Worm (Caenorhabditis elegans) whole organism, L2 larva: Measurements from ENCODE around the gene M117.4.

Experiments used
- lin-13 ChIP-seq: fragments of 150-350 bp; optimal IDR thresholded peaks from 2 replicates; lab custom pipeline; 2014; ENCODE audit warnings: missing biosample characterization, missing genetic modification reagents, missing genetic modification characterization
- lin-39 ChIP-seq: fragments of 150-350 bp; optimal IDR thresholded peaks from 2 replicates; lab custom pipeline; 2014; ENCODE audit warnings: missing biosample characterization, missing genetic modification reagents, missing genetic modification characterization
- lsy-2 ChIP-seq, 2 experiments: fragments of 150-350 bp in 1 of 2; sonication (generic microtip) in 1 of 2; optimal IDR thresholded peaks; 2 replicates each; lab custom pipeline; 2014 to 2017; ENCODE audit warnings: missing biosample characterization in 2 of 2, missing genetic modification characterization in 2 of 2
- nhr-10 ChIP-seq: sonication (generic microtip); optimal IDR thresholded peaks from 2 replicates; lab custom pipeline; 2017; ENCODE audit warnings: missing biosample characterization, missing genetic modification characterization
- nhr-11 ChIP-seq: fragments of 150-350 bp; optimal IDR thresholded peaks from 2 replicates; lab custom pipeline; 2014; ENCODE audit warnings: missing biosample characterization, missing genetic modification characterization
- sma-9 ChIP-seq, 2 experiments: fragments of 150-350 bp in 1 of 2; sonication (generic microtip) in 1 of 2; optimal IDR thresholded peaks; 2 replicates each; lab custom pipeline; 2014 to 2016; ENCODE audit warnings: missing genetic modification characterization in 2 of 2, mild to moderate bottlenecking in 1 of 2, missing biosample characterization in 1 of 2, missing compliant biosample characterization in 1 of 2, missing genetic modification reagents in 1 of 2, moderate library complexity in 1 of 2
- snpc-4 ChIP-seq: fragments of 150-350 bp; optimal IDR thresholded peaks from 2 replicates; lab custom pipeline; 2014; ENCODE audit warnings: missing biosample characterization, missing genetic modification characterization
- unc-62 ChIP-seq: fragments of 150-350 bp; optimal IDR thresholded peaks from 2 replicates; lab custom pipeline; 2014; ENCODE audit warnings: missing biosample characterization, missing genetic modification reagents, missing genetic modification characterization

DNA sequence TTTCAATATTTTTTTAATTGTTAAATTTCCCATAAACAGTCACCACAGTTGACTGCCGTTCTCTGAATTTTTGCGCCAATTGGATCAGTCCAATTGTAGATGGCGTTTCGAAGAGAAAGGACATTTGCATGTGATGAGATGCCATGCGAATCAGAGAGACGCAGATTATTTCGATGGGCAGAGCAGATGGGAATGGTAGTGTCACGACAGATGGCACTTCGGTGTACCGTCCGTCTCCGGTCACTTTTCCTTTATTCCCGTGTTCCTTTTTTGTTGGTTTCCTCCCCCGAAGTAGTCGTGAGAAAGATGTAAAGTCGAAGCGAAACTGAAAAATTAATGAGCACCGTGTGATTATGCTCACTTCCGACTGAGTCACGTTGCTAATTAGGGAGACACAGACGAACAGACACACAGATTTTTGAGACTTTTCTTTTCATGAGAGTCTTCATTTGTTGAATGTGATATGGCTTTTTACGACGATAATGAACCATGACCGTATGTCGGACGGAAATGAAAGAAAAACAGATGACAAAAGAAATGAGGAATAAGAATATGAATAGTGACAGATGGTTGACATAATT, 34.4 kb upstream of the M117.4 start:
- TF ChIP-seq nhr-11 (tag; lab: Kevin White, UChicago) (no peak), lsy-2 (tag; optimal IDR thresholded peaks at IDR 0.05; lab: Kevin White, UChicago) (no peak), lin-39 (tag; lab: Kevin White, UChicago) (no peak), snpc-4 (no peak), sma-9 (GFP tag; optimal IDR thresholded peaks at IDR 0.05; lab: Kevin White, UChicago) (no peak), sma-9 (tag; optimal IDR thresholded peaks at IDR 0.05; lab: Kevin White, UChicago) (no peak), lin-13 (no peak), nhr-10 (no peak), unc-62 (GFP tag; lab: Kevin White, UChicago) (no peak)
